Worm (Caenorhabditis elegans): ENCODE results near the gene F08H9.3.
A peak's percentile ranks its signal among the peaks of the same experiment; 100 is the strongest.

F08H9.3 gene

ce11 chrV:14457070-14457469 is 6.1 kb downstream of the F08H9.3 start, which contains the start of gene coh-3 (continued):
- no peak for TF ChIP-seq nfya-2 (GFP tag; IDR thresholded peaks at IDR 0.05)
- peak; percentile 90 for TF ChIP-seq dpl-1 (GFP tag; optimal IDR thresholded peaks at IDR 0.05)
- no peak for TF ChIP-seq ceh-79 (tag; optimal IDR thresholded peaks at IDR 0.05)
- peak; percentile 90 for TF ChIP-seq madf-3 (GFP tag; IDR thresholded peaks at IDR 0.05)
- no peak for TF ChIP-seq nhr-120 (GFP tag; IDR thresholded peaks at IDR 0.05)
- TF ChIP-seq lsl-1 (GFP tag; optimal IDR thresholded peaks at IDR 0.05) = peak; percentile 99
- TF ChIP-seq Y53G8AR.9 (GFP tag; conservative IDR thresholded peaks at IDR 0.05) = peak; percentile 81
- TF ChIP-seq ccch-3 (GFP tag; optimal IDR thresholded peaks at IDR 0.05) = no peak
- no peak for TF ChIP-seq ztf-26 (tag; optimal IDR thresholded peaks at IDR 0.05)
- peak; percentile 70 for TF ChIP-seq attf-6 (GFP tag; IDR thresholded peaks at IDR 0.05)
- peak; percentile 59 for TF ChIP-seq unc-130 (GFP tag; optimal IDR thresholded peaks at IDR 0.05)
- TF ChIP-seq snpc-4 (GFP tag; optimal IDR thresholded peaks at IDR 0.05) = no peak
- TF ChIP-seq snpc-4 (tag; optimal IDR thresholded peaks at IDR 0.05) = peak in 3 of 4 experiments; percentile 46 to 74 (median 71)
- TF ChIP-seq mes-4 (tag; optimal IDR thresholded peaks at IDR 0.05) = no peak
- TF ChIP-seq rpc-1 (optimal IDR thresholded peaks at IDR 0.05) = no peak
- peak; percentile 1 for TF ChIP-seq rpc-1 (tag; optimal IDR thresholded peaks at IDR 0.05)
- TF ChIP-seq F23B12.7 (tag; optimal IDR thresholded peaks at IDR 0.05; ENCODE audit: insufficient read depth) = peak; percentile 65

ce11 chrV:14456626-14457025 is 6.5 kb downstream of the F08H9.3 start, which contains the start of gene bmk-1:
bmk-1 (minus strand) TSS chrV:14456984.
- no peak for TF ChIP-seq K11D2.4 (GFP tag; IDR thresholded peaks at IDR 0.05)
- no peak for TF ChIP-seq cebp-1 (GFP tag; IDR thresholded peaks at IDR 0.05)
- no peak for TF ChIP-seq cebp-1 (tag; optimal IDR thresholded peaks at IDR 0.05)
- no peak for TF ChIP-seq snpc-4 (GFP tag; optimal IDR thresholded peaks at IDR 0.05)
- no peak for TF ChIP-seq snpc-4 (tag; optimal IDR thresholded peaks at IDR 0.05)
- TF ChIP-seq F49E8.2 (tag; optimal IDR thresholded peaks at IDR 0.05; ENCODE audit: insufficient read depth) = no peak
- no peak for TF ChIP-seq ceh-79 (tag; optimal IDR thresholded peaks at IDR 0.05)
- no peak for TF ChIP-seq atf-7 (tag; optimal IDR thresholded peaks at IDR 0.05)
- no peak for TF ChIP-seq ztf-25 (GFP tag; IDR thresholded peaks at IDR 0.05)
- TF ChIP-seq mcd-1 (GFP tag; IDR thresholded peaks at IDR 0.05) = peak; percentile 6; the same call in 1 of the 2 replicates
- no peak for TF ChIP-seq dpff-1 (tag; optimal IDR thresholded peaks at IDR 0.05)
- TF ChIP-seq mxl-1 (tag; optimal IDR thresholded peaks at IDR 0.05) = no peak
- TF ChIP-seq efl-1 (GFP tag; optimal IDR thresholded peaks at IDR 0.05) = peak; percentile 21
- TF ChIP-seq chd-7 (tag; optimal IDR thresholded peaks at IDR 0.05) = no peak
- 0 out of 2 replicates have a peak, but pooled peaks have one; percentile 32 for TF ChIP-seq madf-6 (GFP tag; IDR thresholded peaks at IDR 0.05)
- no peak for TF ChIP-seq ceh-100 (GFP tag; IDR thresholded peaks at IDR 0.05)
- TF ChIP-seq C06A6.2 (GFP tag; conservative IDR thresholded peaks at IDR 0.05) = no peak
- TF ChIP-seq hrde-1 (tag; optimal IDR thresholded peaks at IDR 0.05; ENCODE audit: borderline replicate concordance) = no peak
- no peak for TF ChIP-seq snpc-3.4 (tag; optimal IDR thresholded peaks at IDR 0.05)
- 0 out of 2 replicates have a peak, but pooled peaks have one; percentile 36 for TF ChIP-seq aptf-2 (GFP tag; conservative IDR thresholded peaks at IDR 0.05)
- no peak for TF ChIP-seq rec-8 (tag; optimal IDR thresholded peaks at IDR 0.05)

ce11 chrV:14449397-14449796 is 13.7 kb downstream of the F08H9.3 start, which contains the start of gene F23B12.7:
F23B12.7 (plus strand) TSS chrV:14449697.
- no peak for TF ChIP-seq sptf-2 (GFP tag; optimal IDR thresholded peaks at IDR 0.05)
- no peak for TF ChIP-seq dpff-1 (tag; optimal IDR thresholded peaks at IDR 0.05)
- TF ChIP-seq mxl-1 (tag; optimal IDR thresholded peaks at IDR 0.05) = no peak
- TF ChIP-seq attf-3 (GFP tag; conservative IDR thresholded peaks at IDR 0.05) = no peak
- TF ChIP-seq bed-2 (GFP tag; IDR thresholded peaks at IDR 0.05) = no peak
- TF ChIP-seq lin-26 (GFP tag; IDR thresholded peaks at IDR 0.05) = no peak
- no peak for TF ChIP-seq egl-44 (GFP tag; IDR thresholded peaks at IDR 0.05)
- TF ChIP-seq nfyb-1 (GFP tag; IDR thresholded peaks at IDR 0.05) = no peak
- no peak for TF ChIP-seq T26A5.8 (tag; optimal IDR thresholded peaks at IDR 0.05)
- no peak for TF ChIP-seq hlh-12 (tag; optimal IDR thresholded peaks at IDR 0.05)
- no peak for TF ChIP-seq nfya-2 (GFP tag; IDR thresholded peaks at IDR 0.05)
- no peak for TF ChIP-seq hrde-1 (tag; optimal IDR thresholded peaks at IDR 0.05; ENCODE audit: borderline replicate concordance)
- TF ChIP-seq aptf-3 (GFP tag; IDR thresholded peaks at IDR 0.05) = no peak
- TF ChIP-seq repo-1 (tag; optimal IDR thresholded peaks at IDR 0.05) = no peak
- TF ChIP-seq lsy-27 (tag; optimal IDR thresholded peaks at IDR 0.05; ENCODE audit: borderline replicate concordance, insufficient read depth) = no peak
- TF ChIP-seq F52B5.7 (tag; optimal IDR thresholded peaks at IDR 0.05) = no peak
- TF ChIP-seq mcd-1 (GFP tag; IDR thresholded peaks at IDR 0.05) = no peak

Data from whole organism, young adult.